Worm (Caenorhabditis elegans) whole organism, L4 larva: Measurements from ENCODE around the gene tre-4.

Experiments
- F44E2.7 ChIP-seq: fragments of 200-800 bp; sonication (Bioruptor generic); IDR thresholded peaks from 2 replicates; pipeline ENCODE4 v2.1.2; 2022; ENCODE audit warnings: missing genetic modification characterization, missing compliant biosample characterization
- R02D3.7 ChIP-seq: fragments of 150-350 bp; sonication (generic microtip); optimal IDR thresholded peaks from 3 replicates; lab custom pipeline; 2014; ENCODE audit warnings: missing biosample characterization, missing genetic modification characterization
- Y48G9A.11 ChIP-seq: fragments of 200-800 bp; sonication (Bioruptor generic); IDR thresholded peaks from 2 replicates; pipeline ENCODE4 v1.3.6; 2022; ENCODE audit warnings: missing genetic modification reagents, missing genetic modification characterization, missing compliant biosample characterization
- Y5F2A.4 ChIP-seq: fragments of 200-800 bp; sonication (Bioruptor generic); optimal IDR thresholded peaks from 2 replicates; lab custom pipeline; 2018; ENCODE audit warnings: mild to moderate bottlenecking, missing genetic modification characterization, missing compliant biosample characterization
- ZK546.5 ChIP-seq, 2 experiments: sonication (generic microtip); optimal IDR thresholded peaks; 2 replicates each; lab custom pipeline; 2017; ENCODE audit warnings: missing biosample characterization in 2 of 2, missing genetic modification characterization in 2 of 2
- aly-2 ChIP-seq: sonication (generic microtip); optimal IDR thresholded peaks from 2 replicates; lab custom pipeline; 2018; ENCODE audit warnings: missing biosample characterization, missing genetic modification characterization
- ceh-28 ChIP-seq: fragments of 150-350 bp; optimal IDR thresholded peaks from 2 replicates; lab custom pipeline; 2014; ENCODE audit warnings: missing biosample characterization, missing genetic modification reagents, missing genetic modification characterization
- ceh-32 ChIP-seq: sonication (generic microtip); optimal IDR thresholded peaks from 2 replicates; lab custom pipeline; 2016; ENCODE audit warnings: mild to moderate bottlenecking, missing genetic modification characterization, missing compliant biosample characterization; ENCODE audit not compliant: poor library complexity
- ceh-62 ChIP-seq: sonication (generic microtip); optimal IDR thresholded peaks from 2 replicates; lab custom pipeline; 2017; ENCODE audit warnings: missing biosample characterization, missing genetic modification characterization
- ceh-82 ChIP-seq: sonication (generic microtip); optimal IDR thresholded peaks from 2 replicates; lab custom pipeline; 2017; ENCODE audit warnings: missing biosample characterization, missing genetic modification characterization
- ces-1 ChIP-seq: fragments of 150-350 bp; sonication (generic microtip); optimal IDR thresholded peaks from 4 replicates; lab custom pipeline; 2014; ENCODE audit warnings: missing biosample characterization, missing genetic modification reagents, missing genetic modification characterization
- cey-2 ChIP-seq: sonication (generic microtip); optimal IDR thresholded peaks from 3 replicates; lab custom pipeline; 2017; ENCODE audit warnings: missing genetic modification characterization, mild to moderate bottlenecking, missing compliant biosample characterization, antibody characterized with exemption, borderline replicate concordance; ENCODE audit not compliant: insufficient read depth
- daf-16 ChIP-seq, 3 experiments: sonication (generic microtip); optimal IDR thresholded peaks; 2 replicates each; lab custom pipeline; 2016 to 2017; ENCODE audit warnings: missing genetic modification characterization in 3 of 3, missing genetic modification reagents in 3 of 3, mild to moderate bottlenecking in 2 of 3, missing compliant biosample characterization in 2 of 3, missing biosample characterization in 1 of 3, moderate library complexity in 1 of 3
- daf-8 ChIP-seq: fragments of 200-800 bp; sonication (Bioruptor generic); IDR thresholded peaks from 2 replicates; pipeline ENCODE4 v1.3.6; 2022; ENCODE audit warnings: missing genetic modification characterization, missing compliant biosample characterization
- dmd-6 ChIP-seq: fragments of 200-800 bp; sonication (Bioruptor generic); IDR thresholded peaks from 2 replicates; pipeline ENCODE4 v1.3.6; 2022; ENCODE audit warnings: missing genetic modification reagents, missing genetic modification characterization, missing compliant biosample characterization
- dmd-8 ChIP-seq: fragments of 200-800 bp; sonication (Bioruptor generic); IDR thresholded peaks from 2 replicates; pipeline ENCODE4 v1.3.6; 2022; ENCODE audit warnings: missing genetic modification characterization, missing compliant biosample characterization
- dve-1 ChIP-seq: sonication (generic microtip); optimal IDR thresholded peaks from 2 replicates; lab custom pipeline; 2017; ENCODE audit warnings: antibody characterized with exemption, mild to moderate bottlenecking, missing genetic modification characterization, missing compliant biosample characterization; ENCODE audit not compliant: insufficient read depth
- egl-43 ChIP-seq: fragments of 200-800 bp; sonication (Bioruptor generic); IDR thresholded peaks from 2 replicates; pipeline ENCODE4 v1.3.6; 2022; ENCODE audit warnings: missing genetic modification reagents, missing genetic modification characterization, missing compliant biosample characterization
- hlh-30 ChIP-seq: sonication (generic microtip); optimal IDR thresholded peaks from 2 replicates; lab custom pipeline; 2017; ENCODE audit warnings: antibody characterized with exemption, mild to moderate bottlenecking, missing genetic modification characterization, missing compliant biosample characterization; ENCODE audit not compliant: insufficient read depth
- jun-1 ChIP-seq: fragments of 150-350 bp; optimal IDR thresholded peaks from 2 replicates; lab custom pipeline; 2014; ENCODE audit warnings: missing biosample characterization, missing genetic modification reagents, missing genetic modification characterization
- lin-1 ChIP-seq: fragments of 200-800 bp; sonication (Bioruptor generic); IDR thresholded peaks from 2 replicates; pipeline ENCODE4 v1.3.6; 2022; ENCODE audit warnings: missing genetic modification reagents, missing genetic modification characterization, missing compliant biosample characterization
- lin-13 ChIP-seq: fragments of 150-350 bp; optimal IDR thresholded peaks from 2 replicates; lab custom pipeline; 2014; ENCODE audit warnings: missing biosample characterization, missing genetic modification reagents, missing genetic modification characterization
- lin-15B ChIP-seq: fragments of 150-350 bp; sonication (generic microtip); optimal IDR thresholded peaks from 3 replicates; lab custom pipeline; 2014; ENCODE audit warnings: missing biosample characterization, missing genetic modification characterization
- lin-39 ChIP-seq: fragments of 150-350 bp; optimal IDR thresholded peaks from 2 replicates; lab custom pipeline; 2014; ENCODE audit warnings: missing biosample characterization, missing genetic modification reagents, missing genetic modification characterization
- lir-3 ChIP-seq: sonication (generic microtip); optimal IDR thresholded peaks from 2 replicates; lab custom pipeline; 2016; ENCODE audit warnings: mild to moderate bottlenecking, missing genetic modification characterization, missing compliant biosample characterization
- lsy-2 ChIP-seq, 2 experiments: fragments of 150-350 bp in 1 of 2; sonication (generic microtip) in 1 of 2; optimal IDR thresholded peaks; 2 replicates each; lab custom pipeline; 2014 to 2017; ENCODE audit warnings: missing biosample characterization in 2 of 2, missing genetic modification characterization in 2 of 2
- madf-9 ChIP-seq: fragments of 200-800 bp; sonication (Bioruptor generic); conservative IDR thresholded peaks from 2 replicates; pipeline ENCODE4 v1.3.6; 2022; ENCODE audit warnings: missing genetic modification reagents, missing genetic modification characterization, missing compliant biosample characterization
- mdt-29 ChIP-seq: fragments of 200-800 bp; sonication (Bioruptor generic); IDR thresholded peaks from 2 replicates; pipeline ENCODE4 v1.3.6; 2022; ENCODE audit warnings: missing genetic modification reagents, missing genetic modification characterization, missing compliant biosample characterization
- mep-1 ChIP-seq: fragments of 150-350 bp; sonication (generic microtip); optimal IDR thresholded peaks from 3 replicates; lab custom pipeline; 2014; ENCODE audit warnings: missing biosample characterization, missing genetic modification characterization
- mes-2 ChIP-seq: sonication (generic microtip); optimal IDR thresholded peaks from 2 replicates; lab custom pipeline; 2016; ENCODE audit warnings: missing genotype, mild to moderate bottlenecking, missing genetic modification characterization, missing compliant biosample characterization; ENCODE audit not compliant: poor library complexity, severe bottlenecking
- mxl-3 ChIP-seq: fragments of 200-800 bp; sonication (Bioruptor generic); optimal IDR thresholded peaks from 2 replicates; lab custom pipeline; 2018; ENCODE audit warnings: mild to moderate bottlenecking, missing genetic modification characterization, missing compliant biosample characterization
- nhr-10 ChIP-seq: fragments of 150-350 bp; optimal IDR thresholded peaks from 2 replicates; lab custom pipeline; 2014; ENCODE audit warnings: missing biosample characterization, missing genetic modification characterization
- nhr-237 ChIP-seq: sonication (generic microtip); optimal IDR thresholded peaks from 2 replicates; lab custom pipeline; 2017; ENCODE audit warnings: missing biosample characterization, missing genetic modification characterization
- nhr-25 ChIP-seq: sonication (generic microtip); optimal IDR thresholded peaks from 2 replicates; lab custom pipeline; 2017; ENCODE audit warnings: missing genetic modification characterization, mild to moderate bottlenecking, missing compliant biosample characterization, antibody characterized with exemption, moderate library complexity, borderline replicate concordance; ENCODE audit not compliant: insufficient read depth
- nhr-28 ChIP-seq: fragments of 150-350 bp; optimal IDR thresholded peaks from 2 replicates; lab custom pipeline; 2014; ENCODE audit warnings: missing biosample characterization, missing genetic modification characterization
- nhr-42 ChIP-seq: fragments of 200-800 bp; sonication (Bioruptor generic); IDR thresholded peaks from 2 replicates; pipeline ENCODE4 v1.3.6; 2022; ENCODE audit warnings: missing genetic modification characterization, missing compliant biosample characterization
- nhr-48 ChIP-seq: sonication (generic microtip); optimal IDR thresholded peaks from 2 replicates; lab custom pipeline; 2016; ENCODE audit warnings: mild to moderate bottlenecking, missing genetic modification characterization, missing compliant biosample characterization
- pha-4 ChIP-seq, 2 experiments: fragments of 150-350 bp in 1 of 2; fragments of 200-800 bp in 1 of 2; sonication (Bioruptor generic) in 1 of 2; IDR thresholded peaks in 1 of 2; optimal IDR thresholded peaks in 1 of 2; 2 replicates each; pipeline versions ENCODE4 v1.3.6 to Lab custom; 2014 to 2022; ENCODE audit warnings: missing genetic modification characterization in 2 of 2, missing genetic modification reagents in 2 of 2, missing biosample characterization in 1 of 2, missing compliant biosample characterization in 1 of 2
- php-3 ChIP-seq: fragments of 200-800 bp; sonication (Bioruptor generic); IDR thresholded peaks from 2 replicates; pipeline ENCODE4 v1.3.6; 2022; ENCODE audit warnings: missing genetic modification reagents, missing genetic modification characterization, missing compliant biosample characterization
- saeg-2 ChIP-seq: fragments of 200-800 bp; sonication (Bioruptor generic); IDR thresholded peaks from 2 replicates; pipeline ENCODE4 v1.3.6; 2022; ENCODE audit warnings: missing genetic modification reagents, missing genetic modification characterization, missing compliant biosample characterization
- snpc-4 ChIP-seq: fragments of 150-350 bp; optimal IDR thresholded peaks from 2 replicates; lab custom pipeline; 2014; ENCODE audit warnings: missing biosample characterization, missing genetic modification characterization
- spr-1 ChIP-seq: sonication (generic microtip); optimal IDR thresholded peaks from 2 replicates; lab custom pipeline; 2016; ENCODE audit warnings: mild to moderate bottlenecking, missing genetic modification characterization, missing compliant biosample characterization
- tra-1 ChIP-seq: fragments of 200-800 bp; sonication (Bioruptor generic); IDR thresholded peaks from 2 replicates; pipeline ENCODE4 v1.3.6; 2022; ENCODE audit warnings: missing genetic modification reagents, missing genetic modification characterization, missing compliant biosample characterization
- unc-130 ChIP-seq: sonication (generic microtip); optimal IDR thresholded peaks from 2 replicates; lab custom pipeline; 2016; ENCODE audit warnings: missing genetic modification reagents, missing genetic modification characterization, missing compliant biosample characterization
- zfp-3 ChIP-seq: fragments of 200-800 bp; sonication (Bioruptor generic); conservative IDR thresholded peaks from 2 replicates; pipeline ENCODE4 v1.3.6; 2022; ENCODE audit warnings: missing genetic modification reagents, missing genetic modification characterization, missing compliant biosample characterization
- zip-11 ChIP-seq: fragments of 200-800 bp; sonication (Bioruptor generic); IDR thresholded peaks from 2 replicates; pipeline ENCODE4 v1.3.6; 2022; ENCODE audit warnings: missing genetic modification characterization, missing compliant biosample characterization
- zip-2 ChIP-seq: fragments of 150-350 bp; optimal IDR thresholded peaks from 2 replicates; lab custom pipeline; 2014; ENCODE audit warnings: missing biosample characterization, missing genetic modification characterization
- ztf-11 ChIP-seq: fragments of 150-350 bp; optimal IDR thresholded peaks from 2 replicates; lab custom pipeline; 2014; ENCODE audit warnings: missing biosample characterization, missing genetic modification characterization
- ztf-7 ChIP-seq: fragments of 150-350 bp; optimal IDR thresholded peaks from 2 replicates; lab custom pipeline; 2014; ENCODE audit warnings: missing biosample characterization, missing genetic modification characterization

Gene tre-4

DNA sequence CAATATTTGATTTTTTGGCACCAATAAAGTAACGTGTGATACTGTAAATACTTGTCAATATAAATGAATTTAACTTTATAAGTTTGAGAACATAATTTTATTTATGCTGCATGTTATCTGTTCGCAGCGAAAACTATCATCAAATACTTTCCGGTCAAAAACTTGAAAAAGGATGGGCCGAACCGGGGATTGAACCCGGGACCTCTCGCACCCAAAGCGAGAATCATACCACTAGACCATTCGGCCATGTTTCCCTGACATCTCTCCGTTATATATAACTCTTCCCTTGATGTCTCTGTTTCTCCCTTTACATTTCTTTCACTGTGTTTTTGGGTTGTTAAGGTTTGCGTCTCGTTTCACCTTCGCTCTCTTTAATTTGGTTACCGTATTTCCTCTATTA, 39.8 kb downstream of the tre-4 start (continued):
- TF ChIP-seq tra-1 (GFP tag; lab: Robert Waterston, UW), result peak; percentile 69; the same call in 1 of the 2 replicates
- TF ChIP-seq F44E2.7 (GFP tag; lab: Robert Waterston, UW), result peak; percentile 87; the same call in 1 of the 2 replicates
- TF ChIP-seq lin-39, result no peak
- TF ChIP-seq unc-130, result peak; percentile 54
- TF ChIP-seq Y5F2A.4 (GFP tag; lab: Kevin White, UChicago), result no peak
- TF ChIP-seq lin-13 (GFP tag; lab: Kevin White, UChicago), result peak; percentile 14
- no peak for TF ChIP-seq ces-1 (GFP tag; lab: Kevin White, UChicago)
- TF ChIP-seq nhr-48 (tag; lab: Kevin White, UChicago), result peak; percentile 69
- TF ChIP-seq ceh-62 (tag; lab: Kevin White, UChicago), result no peak
- no peak for TF ChIP-seq aly-2 (tag; lab: Kevin White, UChicago)
- TF ChIP-seq saeg-2, result no peak
- no peak for TF ChIP-seq nhr-237 (tag; lab: Kevin White, UChicago)
- TF ChIP-seq ceh-82 (tag; lab: Kevin White, UChicago), result no peak
- 0 out of 2 replicates have a peak, but pooled peaks have one; percentile 49 for TF ChIP-seq Y48G9A.11 (GFP tag; lab: Robert Waterston, UW)
- no peak for TF ChIP-seq lin-15B (tag; lab: Kevin White, UChicago)
- TF ChIP-seq mes-2 (tag; lab: Kevin White, UChicago), result peak; percentile 77
- TF ChIP-seq dve-1 (tag; lab: Kevin White, UChicago), result peak; percentile 21
- peak; percentile 89; the same call in 1 of the 2 replicates for TF ChIP-seq pha-4 (GFP tag; IDR thresholded peaks at IDR 0.05; lab: Robert Waterston, UW)
- TF ChIP-seq pha-4 (tag; optimal IDR thresholded peaks at IDR 0.05; lab: Kevin White, UChicago), result no peak
- no peak for TF ChIP-seq mdt-29 (GFP tag; lab: Robert Waterston, UW)
- TF ChIP-seq dmd-6 (GFP tag; lab: Robert Waterston, UW), result peak; percentile 69
- TF ChIP-seq jun-1 (tag; lab: Kevin White, UChicago), result peak; percentile 19
- TF ChIP-seq zfp-3 (GFP tag; lab: Robert Waterston, UW), result 0 out of 2 replicates have a peak, but pooled peaks have one; percentile 42
- TF ChIP-seq hlh-30, result peak; percentile 27
- TF ChIP-seq madf-9 (GFP tag; lab: Robert Waterston, UW), result peak; percentile 76
- TF ChIP-seq mep-1 (tag; lab: Kevin White, UChicago), result peak; percentile 59
- no peak for TF ChIP-seq daf-8 (GFP tag; lab: Robert Waterston, UW)
- TF ChIP-seq lsy-2 (tag; optimal IDR thresholded peaks at IDR 0.05; lab: Kevin White, UChicago), result peak in 1 of 2 experiments; percentile 63
- TF ChIP-seq zip-11 (GFP tag; lab: Robert Waterston, UW), result no peak
- TF ChIP-seq nhr-25, result no peak
- TF ChIP-seq zip-2, result peak; percentile 57
- peak; percentile 90 for TF ChIP-seq dmd-8 (GFP tag; lab: Robert Waterston, UW)
- no peak for TF ChIP-seq cey-2
- TF ChIP-seq ztf-7 (tag; lab: Kevin White, UChicago), result peak; percentile 36
- TF ChIP-seq spr-1 (tag; lab: Kevin White, UChicago), result peak; percentile 64
- TF ChIP-seq mxl-3 (GFP tag; lab: Kevin White, UChicago), result peak; percentile 47
- no peak for TF ChIP-seq ceh-28
- TF ChIP-seq lin-1 (GFP tag; lab: Robert Waterston, UW), result peak; percentile 83
- TF ChIP-seq nhr-28 (tag; lab: Kevin White, UChicago), result peak; percentile 39
- no peak for TF ChIP-seq php-3 (GFP tag; lab: Robert Waterston, UW)
- no peak for TF ChIP-seq snpc-4 (tag; lab: Kevin White, UChicago)
- TF ChIP-seq lir-3 (tag; lab: Kevin White, UChicago), result peak; percentile 71
- no peak for TF ChIP-seq nhr-10
- no peak for TF ChIP-seq ceh-32 (tag; lab: Kevin White, UChicago)
- peak; percentile 37 to 89 for TF ChIP-seq daf-16 (GFP tag; optimal IDR thresholded peaks at IDR 0.05; lab: Kevin White, UChicago)
- peak; percentile 65 for TF ChIP-seq daf-16 (tag; optimal IDR thresholded peaks at IDR 0.05; lab: Kevin White, UChicago)
- TF ChIP-seq nhr-42 (GFP tag; lab: Robert Waterston, UW), result peak; percentile 59; the same call in 1 of the 2 replicates
- TF ChIP-seq ZK546.5 (tag; optimal IDR thresholded peaks at IDR 0.05; lab: Kevin White, UChicago), result no peak
- TF ChIP-seq ztf-11 (tag; lab: Kevin White, UChicago), result no peak
- peak; percentile 92 for TF ChIP-seq egl-43 (GFP tag; lab: Robert Waterston, UW)
- TF ChIP-seq R02D3.7 (tag; lab: Kevin White, UChicago), result no peak
